Fruit fly (Drosophila melanogaster) Kc167 (cell line): ENCODE measurements around the gene elg1.

Source experiments
- Myc ChIP-seq: fragments of >200 bp; optimal IDR thresholded peaks from 2 replicates; lab custom pipeline; 2017; ENCODE audit warnings: missing external identifiers
- psq ChIP-seq: fragments of >200 bp; optimal IDR thresholded peaks from 2 replicates; lab custom pipeline; 2017; ENCODE audit warnings: missing external identifiers
- ttk ChIP-seq: sonication (Bioruptor generic); optimal IDR thresholded peaks from 2 replicates; lab custom pipeline; 2017; ENCODE audit warnings: missing external identifiers

dm6 chr3L:16137779-16138178 lies 6.0 kb downstream of the elg1 start, which contains the start of gene CG5157:
- TF ChIP-seq ttk (lab: Kevin White, UChicago) = no peak
- no peak for TF ChIP-seq psq (lab: Kevin White, UChicago)
- TF ChIP-seq Myc (lab: Kevin White, UChicago) = no peak
